Worm (Caenorhabditis elegans): Measurements from ENCODE around the gene faah-1.
A peak's percentile ranks its signal among the peaks of the same experiment; 100 is the strongest.

ce11 chrIV:8183313-8183712 is 24.1 kb downstream of the faah-1 start:
- TF ChIP-seq ztf-29 (GFP tag; IDR thresholded peaks at IDR 0.05) (no peak), flt-1 (GFP tag; IDR thresholded peaks at IDR 0.05) (peak; percentile 75; the same call in 1 of the 2 replicates), med-1 (GFP tag; optimal IDR thresholded peaks at IDR 0.05; ENCODE audit: insufficient read depth) (no peak)

Measured in whole organism, midembryonic.